Fruit fly (Drosophila melanogaster): ENCODE data around the gene CG11555.
A peak's percentile ranks its signal among the peaks of the same experiment; 100 is the strongest.

Gene CG11555

DNA sequence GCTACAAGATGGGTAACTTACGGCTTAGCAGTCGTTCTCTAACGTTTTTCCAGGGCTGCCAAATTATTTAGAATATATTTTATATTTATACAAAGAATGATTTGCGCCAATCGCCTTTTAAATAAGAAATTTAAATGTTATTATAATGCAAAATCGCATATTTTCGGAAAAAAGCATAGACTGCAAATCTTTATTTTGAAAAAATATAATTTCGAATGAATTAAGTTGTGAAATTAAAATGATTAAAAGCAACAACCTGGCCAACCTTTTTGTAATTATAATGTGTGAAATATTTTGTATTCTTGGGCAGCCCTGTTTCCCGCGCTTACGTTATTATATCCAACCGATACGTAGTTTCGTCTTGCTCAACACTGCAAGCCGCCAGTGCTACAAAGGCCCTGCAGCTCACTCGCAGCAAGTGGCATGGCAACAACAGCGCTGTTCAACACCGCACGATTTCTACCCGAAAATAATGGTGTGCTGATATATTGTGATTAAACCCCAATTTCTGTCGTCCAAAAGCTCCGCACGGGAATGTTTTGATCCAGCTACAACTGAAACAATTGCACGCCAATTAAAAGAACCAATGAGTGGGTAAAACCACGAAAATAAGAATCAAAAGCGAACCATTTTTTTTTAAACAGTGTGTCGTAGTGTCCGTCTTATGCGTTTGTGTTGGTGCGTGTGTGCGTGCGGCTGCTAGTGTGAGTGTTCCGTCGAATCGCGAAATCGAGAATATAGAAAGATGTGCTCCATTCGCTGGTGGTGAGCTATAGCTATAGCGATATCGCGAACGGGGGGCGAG lies 24.0 kb downstream of the CG11555 start, which contains the start of gene Pi3K21B (continued):
- TF ChIP-seq CG9797 (GFP tag; optimal IDR thresholded peaks at IDR 0.05), result peak; percentile 46
- TF ChIP-seq prd (optimal IDR thresholded peaks at IDR 0.05), result no peak
- peak; percentile 87 for TF ChIP-seq prd (GFP tag; IDR thresholded peaks at IDR 0.05)
- peak; percentile 76 for TF ChIP-seq ase (GFP tag; IDR thresholded peaks at IDR 0.05)
- peak; percentile 60 for TF ChIP-seq CG6683 (GFP tag; optimal IDR thresholded peaks at IDR 0.05)
- TF ChIP-seq oc (tag; optimal IDR thresholded peaks at IDR 0.05), result no peak
- TF ChIP-seq amos (GFP tag; IDR thresholded peaks at IDR 0.05; ENCODE audit: partially characterized antibody), result no peak; the same call in 1 of the 2 replicates
- peak; percentile 82 for TF ChIP-seq ara (GFP tag; IDR thresholded peaks at IDR 0.05)
- peak; percentile 65 for TF ChIP-seq CG6654 (GFP tag; optimal IDR thresholded peaks at IDR 0.05)
- TF ChIP-seq Atf3 (GFP tag; optimal IDR thresholded peaks at IDR 0.05), result peak; percentile 86
- peak; percentile 92 for TF ChIP-seq CG18599 (GFP tag; optimal IDR thresholded peaks at IDR 0.05)
- TF ChIP-seq CG1647 (GFP tag; optimal IDR thresholded peaks at IDR 0.05), result peak; percentile 95
- peak; percentile 87 for TF ChIP-seq CG3995 (GFP tag; optimal IDR thresholded peaks at IDR 0.05)
- peak; percentile 74 for TF ChIP-seq gcm (GFP tag; optimal IDR thresholded peaks at IDR 0.05)
- peak; percentile 91 for TF ChIP-seq gro (GFP tag; optimal IDR thresholded peaks at IDR 0.05)
- peak; percentile 90 for TF ChIP-seq grau (tag; optimal IDR thresholded peaks at IDR 0.05)
- TF ChIP-seq Ravus (GFP tag; IDR thresholded peaks at IDR 0.05), result peak; percentile 33
- peak; percentile 49 to 84 for TF ChIP-seq bsh (GFP tag; optimal IDR thresholded peaks at IDR 0.05)
- no peak for TF ChIP-seq TFAM (GFP tag; optimal IDR thresholded peaks at IDR 0.05)
- peak; percentile 87 to 88 for TF ChIP-seq chif (GFP tag; optimal IDR thresholded peaks at IDR 0.05)
- TF ChIP-seq CG7372 (GFP tag; IDR thresholded peaks at IDR 0.05), result peak; percentile 80
- TF ChIP-seq CG33557 (GFP tag; optimal IDR thresholded peaks at IDR 0.05), result peak; percentile 86
- no peak for TF ChIP-seq cad (GFP tag; optimal IDR thresholded peaks at IDR 0.05)
- TF ChIP-seq CG12071 (GFP tag; optimal IDR thresholded peaks at IDR 0.05), result peak; percentile 62
- TF ChIP-seq ranshi (GFP tag; IDR thresholded peaks at IDR 0.05), result peak; percentile 85; the same call in 1 of the 2 replicates
- TF ChIP-seq ind (GFP tag; optimal IDR thresholded peaks at IDR 0.05), result peak; percentile 92
- peak; percentile 93 for TF ChIP-seq CG7556 (GFP tag; optimal IDR thresholded peaks at IDR 0.05)
- peak; percentile 43; the same call in 1 of the 2 replicates for TF ChIP-seq ro (GFP tag; IDR thresholded peaks at IDR 0.05)
- peak in 1 of 2 experiments; percentile 31 for TF ChIP-seq crp (GFP tag; optimal IDR thresholded peaks at IDR 0.05)
- TF ChIP-seq pho (GFP tag; optimal IDR thresholded peaks at IDR 0.05), result peak; percentile 90
- peak; percentile 57 for TF ChIP-seq disco-r (GFP tag; optimal IDR thresholded peaks at IDR 0.05)
- TF ChIP-seq CG12744 (GFP tag; optimal IDR thresholded peaks at IDR 0.05), result peak; percentile 85
- no peak for TF ChIP-seq dan (GFP tag; IDR thresholded peaks at IDR 0.05)
- peak; percentile 84 for TF ChIP-seq twi (tag; optimal IDR thresholded peaks at IDR 0.05)
- TF ChIP-seq HLHmδ (GFP tag; optimal IDR thresholded peaks at IDR 0.05), result peak; percentile 90
- TF ChIP-seq Nf-YB (GFP tag; optimal IDR thresholded peaks at IDR 0.05), result peak; percentile 68
- peak; percentile 67 for TF ChIP-seq Asciz (GFP tag; optimal IDR thresholded peaks at IDR 0.05)
- TF ChIP-seq sd (tag; optimal IDR thresholded peaks at IDR 0.05), result peak; percentile 70
- TF ChIP-seq Stat92E (GFP tag; optimal IDR thresholded peaks at IDR 0.05), result no peak
- 0 out of 2 replicates have a peak, but pooled peaks have one; percentile 12 for TF ChIP-seq sna (GFP tag; IDR thresholded peaks at IDR 0.05; ENCODE audit: partially characterized antibody)
- peak; percentile 61 for TF ChIP-seq Elba2 (GFP tag; optimal IDR thresholded peaks at IDR 0.05)
- peak in 1 of 2 experiments; percentile 65 for TF ChIP-seq Eip74EF (GFP tag; optimal IDR thresholded peaks at IDR 0.05)
- TF ChIP-seq kay (GFP tag; optimal IDR thresholded peaks at IDR 0.05), result peak; percentile 91
- TF ChIP-seq ewg (GFP tag; optimal IDR thresholded peaks at IDR 0.05), result peak; percentile 74
- peak; percentile 79 for TF ChIP-seq pnt (GFP tag; optimal IDR thresholded peaks at IDR 0.05)
- TF ChIP-seq CG14441 (GFP tag; IDR thresholded peaks at IDR 0.05), result peak; percentile 80
- TF ChIP-seq phol (tag; optimal IDR thresholded peaks at IDR 0.05), result peak; percentile 93
- TF ChIP-seq pfk (GFP tag; optimal IDR thresholded peaks at IDR 0.05), result peak; percentile 55
